Comparison of ENCODE assay signal across 2 worm cellular contexts in genomic region chrIII:12351301-12351700, ce11.
A peak's percentile ranks its signal among the peaks of the same experiment; 100 is the strongest.
TF ChIP-seq lines count a peak whose summit lies in the region.

pph-4.1 (minus strand) TSS chrIII:12351336.
Y75B8A.31 (plus strand) TSS chrIII:12351642.

TF ChIP-seq in whole organism, L1 larva, 84 proteins besides CTCF, POLR2A, EP300 and RAD21 (continued from another document):
- TF ChIP-seq hlh-4 (tag; optimal IDR thresholded peaks at IDR 0.05; lab: Kevin White, UChicago) (no peak), tlp-1 (tag; optimal IDR thresholded peaks at IDR 0.05; lab: Kevin White, UChicago) (no peak), lin-15B (tag; optimal IDR thresholded peaks at IDR 0.05; lab: Kevin White, UChicago) (peak; percentile 96), lsy-2 (tag; optimal IDR thresholded peaks at IDR 0.05; lab: Kevin White, UChicago) (peak; percentile 86 to 89), nhr-28 (tag; optimal IDR thresholded peaks at IDR 0.05; lab: Kevin White, UChicago) (no peak), snu-23 (GFP tag; optimal IDR thresholded peaks at IDR 0.05; lab: Kevin White, UChicago) (peak; percentile 92), zip-4 (GFP tag; optimal IDR thresholded peaks at IDR 0.05; lab: Kevin White, UChicago) (peak; percentile 1), efl-3 (GFP tag; optimal IDR thresholded peaks at IDR 0.05; lab: Kevin White, UChicago) (no peak), sup-37 (GFP tag; optimal IDR thresholded peaks at IDR 0.05; lab: Kevin White, UChicago) (peak; percentile 60), pag-3 (tag; optimal IDR thresholded peaks at IDR 0.05; lab: Kevin White, UChicago; ENCODE audit: borderline replicate concordance, insufficient read depth) (no peak), ceh-90 (tag; optimal IDR thresholded peaks at IDR 0.05; lab: Kevin White, UChicago) (peak; percentile 92), pax-3 (tag; optimal IDR thresholded peaks at IDR 0.05; lab: Kevin White, UChicago) (peak; percentile 87), lin-13 (GFP tag; optimal IDR thresholded peaks at IDR 0.05; lab: Kevin White, UChicago) (peak; percentile 87), aha-1 (tag; optimal IDR thresholded peaks at IDR 0.05; lab: Kevin White, UChicago) (no peak), unc-130 (tag; optimal IDR thresholded peaks at IDR 0.05; lab: Kevin White, UChicago) (peak; percentile 91), ceh-63 (GFP tag; optimal IDR thresholded peaks at IDR 0.05; lab: Kevin White, UChicago) (no peak), ztf-4 (tag; optimal IDR thresholded peaks at IDR 0.05; lab: Kevin White, UChicago) (no peak), fos-1 (tag; optimal IDR thresholded peaks at IDR 0.05; lab: Kevin White, UChicago) (no peak), ceh-88 (GFP tag; IDR thresholded peaks at IDR 0.05; lab: Robert Waterston, UW) (0 out of 2 replicates have a peak, but pooled peaks have one; percentile 14), nhr-84 (tag; optimal IDR thresholded peaks at IDR 0.05; lab: Kevin White, UChicago) (no peak), ama-1 (optimal IDR thresholded peaks at IDR 0.05; lab: Kevin White, UChicago) (no peak), nhr-71 (tag; optimal IDR thresholded peaks at IDR 0.05; lab: Kevin White, UChicago) (peak; percentile 95), tbx-2 (tag; optimal IDR thresholded peaks at IDR 0.05; lab: Kevin White, UChicago) (peak; percentile 92), unc-30 (tag; optimal IDR thresholded peaks at IDR 0.05; lab: Kevin White, UChicago) (no peak)

TF ChIP-seq in whole organism, young adult, 124 proteins besides CTCF, POLR2A, EP300 and RAD21 (continued from another document):
- TF ChIP-seq aptf-2 (GFP tag; conservative IDR thresholded peaks at IDR 0.05; lab: Robert Waterston, UW) = no peak; the same call in 1 of the 2 replicates
- peak; percentile 85 for TF ChIP-seq madf-6 (GFP tag; IDR thresholded peaks at IDR 0.05; lab: Robert Waterston, UW)
- peak; percentile 51; the same call in 1 of the 2 replicates for TF ChIP-seq attf-3 (GFP tag; conservative IDR thresholded peaks at IDR 0.05; lab: Robert Waterston, UW)
- no peak for TF ChIP-seq F10E7.11 (tag; optimal IDR thresholded peaks at IDR 0.05; lab: Kevin White, UChicago)
- peak; percentile 19 for TF ChIP-seq athp-1 (tag; optimal IDR thresholded peaks at IDR 0.05; lab: Kevin White, UChicago)
- peak; percentile 58 for TF ChIP-seq F22D6.2 (tag; optimal IDR thresholded peaks at IDR 0.05; lab: Kevin White, UChicago)
- no peak for TF ChIP-seq chd-7 (tag; optimal IDR thresholded peaks at IDR 0.05; lab: Kevin White, UChicago)
- TF ChIP-seq snpc-3.4 (tag; optimal IDR thresholded peaks at IDR 0.05; lab: Kevin White, UChicago) = peak; percentile 59
- no peak for TF ChIP-seq him-1 (tag; optimal IDR thresholded peaks at IDR 0.05; lab: Kevin White, UChicago)
- 0 out of 2 replicates have a peak, but pooled peaks have one; percentile 37 for TF ChIP-seq ztf-6 (GFP tag; IDR thresholded peaks at IDR 0.05; lab: Robert Waterston, UW)
- no peak for TF ChIP-seq C17E4.6 (GFP tag; IDR thresholded peaks at IDR 0.05; lab: Robert Waterston, UW)
- TF ChIP-seq hlh-26 (GFP tag; conservative IDR thresholded peaks at IDR 0.05; lab: Robert Waterston, UW) = no peak
- no peak for TF ChIP-seq ets-4 (GFP tag; optimal IDR thresholded peaks at IDR 0.05; lab: Kevin White, UChicago)
- TF ChIP-seq K12H6.12 (tag; optimal IDR thresholded peaks at IDR 0.05; lab: Kevin White, UChicago) = peak; percentile 29
- no peak for TF ChIP-seq tbx-9 (tag; optimal IDR thresholded peaks at IDR 0.05; lab: Kevin White, UChicago; ENCODE audit: borderline replicate concordance)
- TF ChIP-seq nhr-120 (GFP tag; IDR thresholded peaks at IDR 0.05; lab: Robert Waterston, UW) = no peak
- TF ChIP-seq snpc-1.3 (tag; optimal IDR thresholded peaks at IDR 0.05; lab: Kevin White, UChicago; ENCODE audit: insufficient read depth) = peak; percentile 45
- TF ChIP-seq F57A8.1 (GFP tag; optimal IDR thresholded peaks at IDR 0.05; lab: Kevin White, UChicago) = no peak
- TF ChIP-seq bed-1 (GFP tag; IDR thresholded peaks at IDR 0.05; lab: Robert Waterston, UW) = no peak
TF ChIP-seq in whole organism, young adult: peak in this region for 55.
